Worm (Caenorhabditis elegans) whole organism, L1 larva: ENCODE results near the gene T11G6.3.
A peak's percentile ranks its signal among the peaks of the same experiment; 100 is the strongest.

Experiments
- dsc-1 ChIP-seq: sonication (generic microtip); optimal IDR thresholded peaks from 2 replicates; lab custom pipeline; 2016; ENCODE audit warnings: mild to moderate bottlenecking, missing genetic modification characterization, missing compliant biosample characterization
- fos-1 ChIP-seq: fragments of 150-350 bp; optimal IDR thresholded peaks from 2 replicates; lab custom pipeline; 2014; ENCODE audit warnings: missing biosample characterization, missing genetic modification characterization
- nhr-237 ChIP-seq: fragments of 150-350 bp; optimal IDR thresholded peaks from 2 replicates; lab custom pipeline; 2014; ENCODE audit warnings: missing biosample characterization, missing genetic modification characterization
- nhr-28 ChIP-seq: fragments of 150-350 bp; optimal IDR thresholded peaks from 2 replicates; lab custom pipeline; 2014; ENCODE audit warnings: missing biosample characterization, missing genetic modification characterization
- nhr-76 ChIP-seq: sonication (generic microtip); optimal IDR thresholded peaks from 2 replicates; lab custom pipeline; 2017; ENCODE audit warnings: missing biosample characterization, missing genetic modification characterization
- pag-3 ChIP-seq: sonication (generic microtip); optimal IDR thresholded peaks from 2 replicates; lab custom pipeline; 2017; ENCODE audit warnings: missing genetic modification characterization, mild to moderate bottlenecking, missing compliant biosample characterization, antibody characterized with exemption, borderline replicate concordance; ENCODE audit not compliant: insufficient read depth
- snpc-4 ChIP-seq: fragments of 150-350 bp; optimal IDR thresholded peaks from 2 replicates; lab custom pipeline; 2014; ENCODE audit warnings: missing biosample characterization, missing genetic modification characterization
- unc-62 ChIP-seq: fragments of 150-350 bp; optimal IDR thresholded peaks from 2 replicates; lab custom pipeline; 2014; ENCODE audit warnings: missing biosample characterization, missing genetic modification reagents, missing genetic modification characterization
- unc-86 ChIP-seq: sonication (generic microtip); optimal IDR thresholded peaks from 2 replicates; lab custom pipeline; 2016; ENCODE audit warnings: missing genetic modification characterization, missing compliant biosample characterization

- TF ChIP-seq snpc-4 (peak; percentile 6), fos-1 (tag; lab: Kevin White, UChicago) (no peak), dsc-1 (tag; lab: Kevin White, UChicago) (peak; percentile 3), nhr-28 (tag; lab: Kevin White, UChicago) (no peak), unc-62 (GFP tag; lab: Kevin White, UChicago) (no peak), pag-3 (no peak), unc-86 (tag; lab: Kevin White, UChicago) (no peak), nhr-237 (no peak), nhr-76 (no peak)
These were observed 12.2 kb downstream of the T11G6.3 start, which contains the start of gene T11G6.5 for ce11 chrIV:10842705-10843364.
